Fruit fly (Drosophila melanogaster) whole organism, embryonic: Measurements from ENCODE around the gene lark.
A peak's percentile ranks its signal among the peaks of the same experiment; 100 is the strongest.

Experiments
- Awh ChIP-seq: fragments of 200-800 bp; sonication (Bioruptor generic); IDR thresholded peaks from 2 replicates; pipeline ENCODE4, ENCODE4 v1.3.6; 2022; ENCODE audit warnings: missing biosample characterization, missing genetic modification characterization
- BtbVII ChIP-seq: fragments of 200-800 bp; sonication (Bioruptor generic); optimal IDR thresholded peaks from 3 replicates; lab custom pipeline; 2017; ENCODE audit warnings: missing biosample characterization, mild to moderate bottlenecking, missing genetic modification characterization
- CG10274 ChIP-seq: fragments of 200-800 bp; sonication (Bioruptor generic); optimal IDR thresholded peaks from 3 replicates; lab custom pipeline; 2017; ENCODE audit warnings: missing biosample characterization, mild to moderate bottlenecking, missing genetic modification characterization
- CG10366 ChIP-seq: fragments of 200-800 bp; sonication (Bioruptor generic); IDR thresholded peaks from 2 replicates; pipeline ENCODE4 v1.3.6; 2022; ENCODE audit warnings: missing biosample characterization, missing genetic modification characterization
- CG10543 ChIP-seq: fragments of 200-800 bp; sonication (Bioruptor generic); optimal IDR thresholded peaks from 3 replicates; lab custom pipeline; 2017; ENCODE audit warnings: missing biosample characterization, mild to moderate bottlenecking, missing genetic modification characterization, moderate library complexity
- CG10979 ChIP-seq: fragments of 200-800 bp; sonication (Bioruptor generic); optimal IDR thresholded peaks from 2 replicates; lab custom pipeline; 2018; ENCODE audit warnings: missing biosample characterization, mild to moderate bottlenecking, missing genetic modification characterization, moderate library complexity
- CG11695 ChIP-seq: fragments of 200-800 bp; sonication (Bioruptor generic); IDR thresholded peaks from 3 replicates; pipeline ENCODE4 v1.3.6; 2022; ENCODE audit warnings: missing biosample characterization, missing genetic modification characterization
- CG12659 ChIP-seq: fragments of 200-800 bp; sonication (Bioruptor generic); optimal IDR thresholded peaks from 3 replicates; lab custom pipeline; 2017; ENCODE audit warnings: mild to moderate bottlenecking, missing biosample characterization, missing genetic modification reagents, missing genetic modification characterization
- CG13287 ChIP-seq: fragments of 200-800 bp; sonication (Bioruptor generic); IDR thresholded peaks from 2 replicates; pipeline ENCODE4 v1.3.6; 2022; ENCODE audit warnings: missing biosample characterization, missing genetic modification characterization; ENCODE audit not compliant: partially characterized antibody
- CG14014 ChIP-seq: fragments of 200-800 bp; sonication (Bioruptor generic); IDR thresholded peaks from 2 replicates; pipeline ENCODE4 v1.3.6; 2022; ENCODE audit warnings: missing biosample characterization, missing genetic modification characterization
- CG1529 ChIP-seq: fragments of 200-800 bp; sonication (Bioruptor generic); optimal IDR thresholded peaks from 3 replicates; lab custom pipeline; 2018; ENCODE audit warnings: missing biosample characterization, missing genetic modification characterization
- CG17385 ChIP-seq: fragments of 200-800 bp; sonication (Bioruptor generic); optimal IDR thresholded peaks from 3 replicates; lab custom pipeline; 2018; ENCODE audit warnings: missing biosample characterization, mild to moderate bottlenecking, missing genetic modification characterization
- CG17568 ChIP-seq: fragments of 200-800 bp; sonication (Bioruptor generic); optimal IDR thresholded peaks from 2 replicates; lab custom pipeline; 2018; ENCODE audit warnings: missing biosample characterization, mild to moderate bottlenecking, missing genetic modification characterization, moderate library complexity
- CG18619 ChIP-seq: fragments of 200-800 bp; sonication (Bioruptor generic); optimal IDR thresholded peaks from 3 replicates; lab custom pipeline; 2017; ENCODE audit warnings: missing biosample characterization, mild to moderate bottlenecking, missing genetic modification characterization
- CG32532 ChIP-seq: fragments of 200-800 bp; sonication (Bioruptor generic); IDR thresholded peaks from 2 replicates; pipeline ENCODE4 v1.3.6; 2022; ENCODE audit warnings: missing biosample characterization, missing genetic modification characterization
- CG32772 ChIP-seq: fragments of 200-800 bp; sonication (Bioruptor generic); IDR thresholded peaks from 2 replicates; pipeline ENCODE4 v1.3.6; 2022; ENCODE audit warnings: missing biosample characterization, missing genetic modification characterization
- CG33557 ChIP-seq: fragments of 200-800 bp; sonication (Bioruptor generic); optimal IDR thresholded peaks from 2 replicates; lab custom pipeline; 2019; ENCODE audit warnings: missing biosample characterization, mild to moderate bottlenecking, missing genetic modification characterization, moderate library complexity
- CG42726 ChIP-seq: fragments of 200-800 bp; sonication (Bioruptor generic); IDR thresholded peaks from 2 replicates; pipeline ENCODE4 v1.3.6; 2022; ENCODE audit warnings: missing biosample characterization, missing genetic modification characterization; ENCODE audit not compliant: partially characterized antibody
- CG4328 ChIP-seq: fragments of 200-800 bp; sonication (Bioruptor generic); optimal IDR thresholded peaks from 3 replicates; lab custom pipeline; 2017; ENCODE audit warnings: missing biosample characterization, missing genetic modification reagents, missing genetic modification characterization
- CG4360 ChIP-seq: fragments of 200-800 bp; sonication (Bioruptor generic); IDR thresholded peaks from 2 replicates; pipeline ENCODE4 v1.3.6; 2022; ENCODE audit warnings: missing biosample characterization, missing genetic modification characterization
- CG4424 ChIP-seq: fragments of 200-800 bp; sonication (Bioruptor generic); optimal IDR thresholded peaks from 3 replicates; lab custom pipeline; 2016; ENCODE audit warnings: missing biosample characterization, missing genetic modification characterization
- Dll ChIP-seq: fragments of 200-800 bp; sonication (Bioruptor generic); IDR thresholded peaks from 4 replicates; pipeline ENCODE4 v1.3.6; 2022; ENCODE audit warnings: missing biosample characterization, missing genetic modification characterization; ENCODE audit not compliant: partially characterized antibody
- E2f2 ChIP-seq: fragments of 200-800 bp; sonication (Bioruptor generic); IDR thresholded peaks from 2 replicates; pipeline ENCODE4 v1.3.6; 2022; ENCODE audit warnings: missing biosample characterization, missing genetic modification characterization
- ERR ChIP-seq: fragments of 200-800 bp; sonication (Bioruptor generic); optimal IDR thresholded peaks from 2 replicates; lab custom pipeline; 2016; ENCODE audit warnings: missing biosample characterization, missing genetic modification characterization
- Fer1 ChIP-seq: fragments of 200-800 bp; sonication (Bioruptor generic); optimal IDR thresholded peaks from 2 replicates; lab custom pipeline; 2017; ENCODE audit warnings: missing biosample characterization, mild to moderate bottlenecking, missing genetic modification characterization
- HmgD ChIP-seq: fragments of 200-800 bp; sonication (Bioruptor generic); optimal IDR thresholded peaks from 3 replicates; lab custom pipeline; 2016; ENCODE audit warnings: missing biosample characterization, missing genetic modification characterization
- HmgZ ChIP-seq: fragments of 200-800 bp; sonication (Bioruptor generic); optimal IDR thresholded peaks from 2 replicates; lab custom pipeline; 2018; ENCODE audit warnings: missing biosample characterization, mild to moderate bottlenecking, missing genetic modification characterization
- Hr78 ChIP-seq, 2 experiments: fragments of 200-800 bp in 1 of 2; fragments of >200 bp in 1 of 2; sonication (Bioruptor generic) in 1 of 2; optimal IDR thresholded peaks; 2 replicates each; lab custom pipeline; 2017 to 2019; ENCODE audit warnings: missing biosample characterization in 2 of 2, missing genetic modification characterization in 2 of 2, mild to moderate bottlenecking in 1 of 2, moderate library complexity in 1 of 2
- Lhr ChIP-seq: fragments of 200-800 bp; sonication (Bioruptor generic); optimal IDR thresholded peaks from 3 replicates; lab custom pipeline; 2017; ENCODE audit warnings: mild to moderate bottlenecking, missing biosample characterization, missing genetic modification reagents, missing genetic modification characterization
- MBD-R2 ChIP-seq: fragments of 200-800 bp; sonication (Bioruptor generic); IDR thresholded peaks from 2 replicates; pipeline ENCODE4 v1.3.6; 2022; ENCODE audit warnings: missing biosample characterization, missing genetic modification characterization
- MESR4 ChIP-seq: fragments of 200-800 bp; sonication (Bioruptor generic); optimal IDR thresholded peaks from 2 replicates; lab custom pipeline; 2018; ENCODE audit warnings: missing biosample characterization, mild to moderate bottlenecking, missing genetic modification characterization, moderate library complexity
- Opbp ChIP-seq: fragments of 200-800 bp; sonication (Bioruptor generic); IDR thresholded peaks from 3 replicates; pipeline ENCODE4 v1.3.6; 2022; ENCODE audit warnings: missing biosample characterization, missing genetic modification characterization; ENCODE audit not compliant: partially characterized antibody
- Sin3A ChIP-seq: fragments of >200 bp; optimal IDR thresholded peaks from 2 replicates; lab custom pipeline; 2018
- Sry-δ ChIP-seq: fragments of 200-800 bp; sonication (Bioruptor generic); optimal IDR thresholded peaks from 2 replicates; lab custom pipeline; 2016; ENCODE audit warnings: missing biosample characterization, missing genetic modification characterization
- Stat92E ChIP-seq, 3 experiments: fragments of >200 bp in 2 of 3; fragments of 200-800 bp in 1 of 3; sonication (Bioruptor generic) in 1 of 3; optimal IDR thresholded peaks; 2 replicates each; lab custom pipeline; 2017 to 2019; ENCODE audit warnings: missing biosample characterization in 3 of 3, missing genetic modification characterization in 3 of 3, mild to moderate bottlenecking in 1 of 3, moderate library complexity in 1 of 3
- Trl ChIP-seq, 3 experiments: fragments of >200 bp in 2 of 3; fragments of 200-800 bp in 1 of 3; sonication (Bioruptor generic) in 1 of 3; optimal IDR thresholded peaks; 2 replicates in 1 of 3; 3 replicates in 2 of 3; lab custom pipeline; 2016 to 2017; ENCODE audit warnings: missing biosample characterization in 1 of 3, missing genetic modification characterization in 1 of 3
- aop ChIP-seq: fragments of 200-800 bp; sonication (Bioruptor generic); IDR thresholded peaks from 2 replicates; pipeline ENCODE4 v1.3.6; 2022; ENCODE audit warnings: missing biosample characterization, missing genetic modification characterization
- bbx ChIP-seq: fragments of 200-800 bp; sonication (Bioruptor generic); IDR thresholded peaks from 2 replicates; pipeline ENCODE4 v1.3.6; 2022; ENCODE audit warnings: missing biosample characterization, missing genetic modification characterization; ENCODE audit not compliant: partially characterized antibody
- dmrt99B ChIP-seq: fragments of 200-800 bp; sonication (Bioruptor generic); optimal IDR thresholded peaks from 2 replicates; lab custom pipeline; 2018; ENCODE audit warnings: missing biosample characterization, mild to moderate bottlenecking, missing genetic modification characterization, moderate library complexity
- gfzf ChIP-seq: fragments of 200-800 bp; sonication (Bioruptor generic); optimal IDR thresholded peaks from 2 replicates; lab custom pipeline; 2016; ENCODE audit warnings: missing biosample characterization, mild to moderate bottlenecking, missing genetic modification characterization, moderate library complexity
- ham ChIP-seq: fragments of 200-800 bp; sonication (Bioruptor generic); IDR thresholded peaks from 2 replicates; pipeline ENCODE4 v1.3.6; 2022; ENCODE audit warnings: missing biosample characterization, missing genetic modification characterization
- insv ChIP-seq, 2 experiments: fragments of 200-800 bp; sonication (Bioruptor generic); optimal IDR thresholded peaks; 3 replicates each; lab custom pipeline; 2016 to 2018; ENCODE audit warnings: missing biosample characterization in 2 of 2, missing genetic modification characterization in 2 of 2
- inv ChIP-seq: fragments of 200-800 bp; sonication (Bioruptor generic); IDR thresholded peaks from 2 replicates; pipeline ENCODE4 v1.3.6; 2022; ENCODE audit warnings: missing biosample characterization, missing genetic modification characterization; ENCODE audit not compliant: partially characterized antibody
- kni ChIP-seq: fragments of 200-800 bp; sonication (Bioruptor generic); optimal IDR thresholded peaks from 3 replicates; lab custom pipeline; 2017; ENCODE audit warnings: mild to moderate bottlenecking, missing biosample characterization, missing genetic modification reagents, missing genetic modification characterization
- sens ChIP-seq: fragments of 200-800 bp; sonication (Bioruptor generic); peaks from one replicate; lab custom pipeline; 2016; ENCODE audit warnings: missing biosample characterization, missing genetic modification characterization
- slou ChIP-seq: fragments of 200-800 bp; sonication (Bioruptor generic); optimal IDR thresholded peaks from 3 replicates; lab custom pipeline; 2016; ENCODE audit warnings: missing biosample characterization, missing genetic modification characterization
- unc-4 ChIP-seq: fragments of 200-800 bp; sonication (Bioruptor generic); IDR thresholded peaks from 2 replicates; pipeline ENCODE4 v1.3.6; 2022; ENCODE audit warnings: missing biosample characterization, missing genetic modification characterization; ENCODE audit not compliant: partially characterized antibody
- zf30C ChIP-seq: fragments of 200-800 bp; sonication (Bioruptor generic); optimal IDR thresholded peaks from 3 replicates; lab custom pipeline; 2018; ENCODE audit warnings: missing biosample characterization, mild to moderate bottlenecking, missing genetic modification characterization

Gene lark

DNA sequence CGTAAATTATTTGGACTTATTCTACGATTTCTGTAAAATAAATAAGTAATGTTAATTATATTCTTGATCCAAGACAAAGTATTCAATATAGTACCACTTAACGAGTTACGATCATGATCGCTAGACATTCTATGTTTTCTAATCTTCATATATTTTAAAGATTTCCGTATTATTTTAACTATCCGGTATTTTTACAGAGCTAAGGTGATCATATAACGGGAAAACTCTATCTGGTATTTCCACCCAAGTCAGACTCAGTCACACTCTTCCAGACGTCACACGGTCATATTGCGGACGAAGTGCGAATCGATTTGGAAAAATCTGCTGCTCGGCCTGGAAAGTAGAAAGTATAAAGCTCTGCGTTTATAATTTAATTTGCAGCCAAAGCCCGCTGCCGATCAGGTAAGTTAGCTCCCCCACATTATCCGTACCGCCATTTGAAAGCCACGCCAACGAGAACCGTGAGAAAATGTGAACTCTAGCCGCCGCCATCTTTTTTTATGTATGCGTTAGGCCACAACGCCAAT, at the start of gene lark, which contains the start of gene eco (continued):
- TF ChIP-seq ERR (no peak), zf30C (no peak), CG4328 (GFP tag; lab: Kevin White, UChicago) (no peak), kni (GFP tag; lab: Kevin White, UChicago) (no peak), CG10979 (tag; lab: Kevin White, UChicago) (no peak), dmrt99B (tag; lab: Kevin White, UChicago) (no peak), CG42726 (peak; percentile 31; the same call in 1 of the 2 replicates), MESR4 (peak; percentile 98), CG32532 (GFP tag; lab: Robert Waterston, UW) (no peak), HmgD (GFP tag; lab: Kevin White, UChicago) (peak; percentile 3), CG11695 (GFP tag; lab: Robert Waterston, UW) (no peak), unc-4 (0 out of 2 replicates have a peak, but pooled peaks have one; percentile 13), ham (no peak), CG4424 (GFP tag; lab: Kevin White, UChicago) (no peak), CG10366 (GFP tag; lab: Robert Waterston, UW) (no peak), bbx (peak; percentile 19; the same call in 1 of the 2 replicates), Awh (GFP tag; lab: Robert Waterston, UW) (no peak), E2f2 (GFP tag; lab: Robert Waterston, UW) (no peak; the same call in 1 of the 2 replicates), CG10543 (GFP tag; lab: Kevin White, UChicago) (no peak), MBD-R2 (GFP tag; lab: Robert Waterston, UW) (peak; percentile 23; the same call in 1 of the 2 replicates), CG10274 (no peak), HmgZ (no peak), Opbp (GFP tag; lab: Robert Waterston, UW) (peak; percentile 40; the same call in 1 of the 3 replicates), CG17568 (GFP tag; lab: Kevin White, UChicago) (no peak), inv (GFP tag; lab: Robert Waterston, UW) (no peak), slou (GFP tag; lab: Kevin White, UChicago) (no peak), BtbVII (GFP tag; lab: Kevin White, UChicago) (peak; percentile 18), Sin3A (lab: Kevin White, UChicago) (no peak), Trl (optimal IDR thresholded peaks at IDR 0.05; lab: Kevin White, UChicago) (no peak), Trl (GFP tag; optimal IDR thresholded peaks at IDR 0.05; lab: Kevin White, UChicago) (no peak), CG12659 (GFP tag; lab: Kevin White, UChicago) (peak; percentile 71), Lhr (GFP tag; lab: Kevin White, UChicago) (peak; percentile 1), CG14014 (GFP tag; lab: Robert Waterston, UW) (no peak), CG4360 (GFP tag; lab: Robert Waterston, UW) (no peak), CG18619 (no peak), Dll (no peak), CG17385 (peak; percentile 35), insv (GFP tag; optimal IDR thresholded peaks at IDR 0.05; lab: Kevin White, UChicago) (no peak), Hr78 (GFP tag; optimal IDR thresholded peaks at IDR 0.05; lab: Kevin White, UChicago) (no peak), CG13287 (peak; percentile 25; the same call in 1 of the 2 replicates), CG32772 (GFP tag; lab: Robert Waterston, UW) (no peak), Fer1 (GFP tag; lab: Kevin White, UChicago) (peak; percentile 4), aop (GFP tag; lab: Robert Waterston, UW) (no peak), Sry-δ (GFP tag; lab: Kevin White, UChicago) (peak; percentile 14), sens (GFP tag; lab: Kevin White, UChicago) (peak; percentile 74), CG1529 (GFP tag; lab: Kevin White, UChicago) (no peak), CG33557 (GFP tag; lab: Kevin White, UChicago) (peak; percentile 2), Stat92E (GFP tag; optimal IDR thresholded peaks at IDR 0.05; lab: Kevin White, UChicago) (peak in 1 of 3 experiments; percentile 4), gfzf (GFP tag; lab: Kevin White, UChicago) (peak; percentile 89)
